Fruit fly (Drosophila melanogaster) whole organism, embryonic: Measurements from ENCODE around the gene CG14427.

Experiments
- Atf6 ChIP-seq: fragments of 200-800 bp; sonication (Bioruptor generic); IDR thresholded peaks from 2 replicates; pipeline ENCODE4 v1.3.6; 2022; ENCODE audit warnings: missing biosample characterization, missing genetic modification characterization
- Blimp-1 ChIP-seq: fragments of 200-800 bp; sonication (Bioruptor generic); optimal IDR thresholded peaks from 3 replicates; lab custom pipeline; 2018; ENCODE audit warnings: missing biosample characterization, missing genetic modification characterization, mild to moderate bottlenecking, moderate library complexity, missing genetic modification reagents
- CG11696 ChIP-seq: fragments of 200-800 bp; sonication (Bioruptor generic); IDR thresholded peaks from 2 replicates; pipeline ENCODE4 v1.3.6; 2022; ENCODE audit warnings: missing biosample characterization, missing genetic modification characterization
- CG12299 ChIP-seq: fragments of 200-800 bp; sonication (Bioruptor generic); optimal IDR thresholded peaks from 2 replicates; lab custom pipeline; 2018; ENCODE audit warnings: missing biosample characterization, mild to moderate bottlenecking, missing genetic modification characterization
- CG12744 ChIP-seq: fragments of 200-800 bp; sonication (Bioruptor generic); optimal IDR thresholded peaks from 2 replicates; lab custom pipeline; 2016; ENCODE audit warnings: missing biosample characterization, missing genetic modification characterization
- CG13424 ChIP-seq: fragments of 200-800 bp; sonication (Bioruptor generic); optimal IDR thresholded peaks from 2 replicates; lab custom pipeline; 2019; ENCODE audit warnings: missing biosample characterization, mild to moderate bottlenecking, missing genetic modification characterization, moderate library complexity
- CG13624 ChIP-seq: fragments of 200-800 bp; sonication (Bioruptor generic); optimal IDR thresholded peaks from 2 replicates; lab custom pipeline; 2016; ENCODE audit warnings: missing biosample characterization, missing genetic modification characterization
- CG14710 ChIP-seq: fragments of 200-800 bp; sonication (Bioruptor generic); optimal IDR thresholded peaks from 3 replicates; lab custom pipeline; 2019; ENCODE audit warnings: missing biosample characterization, mild to moderate bottlenecking, missing genetic modification characterization, moderate library complexity
- CG14965 ChIP-seq: fragments of 200-800 bp; sonication (Bioruptor generic); optimal IDR thresholded peaks from 2 replicates; lab custom pipeline; 2016; ENCODE audit warnings: missing biosample characterization, missing genetic modification characterization, borderline replicate concordance
- CG15514 ChIP-seq: fragments of 200-800 bp; sonication (Bioruptor generic); optimal IDR thresholded peaks from 3 replicates; lab custom pipeline; 2017; ENCODE audit warnings: missing biosample characterization, missing genetic modification characterization, mild to moderate bottlenecking, moderate library complexity, missing genetic modification reagents
- CG1603 ChIP-seq: fragments of 200-800 bp; sonication (Bioruptor generic); optimal IDR thresholded peaks from 2 replicates; lab custom pipeline; 2019; ENCODE audit warnings: missing biosample characterization, mild to moderate bottlenecking, missing genetic modification characterization, moderate library complexity
- CG17186 ChIP-seq: fragments of 200-800 bp; sonication (Bioruptor generic); optimal IDR thresholded peaks from 3 replicates; lab custom pipeline; 2017; ENCODE audit warnings: missing biosample characterization, missing genetic modification reagents, missing genetic modification characterization
- CG18599 ChIP-seq: fragments of 200-800 bp; sonication (Bioruptor generic); optimal IDR thresholded peaks from 3 replicates; lab custom pipeline; 2017; ENCODE audit warnings: missing biosample characterization, missing genetic modification characterization, mild to moderate bottlenecking, moderate library complexity, missing genetic modification reagents
- CG18619 ChIP-seq: fragments of 200-800 bp; sonication (Bioruptor generic); optimal IDR thresholded peaks from 3 replicates; lab custom pipeline; 2017; ENCODE audit warnings: missing biosample characterization, mild to moderate bottlenecking, missing genetic modification characterization
- CG4404 ChIP-seq: fragments of 200-800 bp; sonication (Bioruptor generic); IDR thresholded peaks from 2 replicates; pipeline ENCODE4 v1.3.6; 2022; ENCODE audit warnings: missing biosample characterization, missing genetic modification characterization
- CG4707 ChIP-seq: fragments of 200-800 bp; sonication (Bioruptor generic); optimal IDR thresholded peaks from 2 replicates; lab custom pipeline; 2018; ENCODE audit warnings: missing biosample characterization, mild to moderate bottlenecking, missing genetic modification characterization, moderate library complexity
- CG4820 ChIP-seq: fragments of 200-800 bp; sonication (Bioruptor generic); optimal IDR thresholded peaks from 3 replicates; lab custom pipeline; 2016; ENCODE audit warnings: missing biosample characterization, missing genetic modification characterization
- CG5245 ChIP-seq: fragments of 200-800 bp; sonication (Bioruptor generic); optimal IDR thresholded peaks from 3 replicates; lab custom pipeline; 2016; ENCODE audit warnings: missing biosample characterization, missing genetic modification characterization
- CG6654 ChIP-seq: fragments of 200-800 bp; sonication (Bioruptor generic); optimal IDR thresholded peaks from 2 replicates; lab custom pipeline; 2017; ENCODE audit warnings: missing biosample characterization, mild to moderate bottlenecking, missing genetic modification characterization
- CG6854 ChIP-seq: fragments of 200-800 bp; sonication (Bioruptor generic); optimal IDR thresholded peaks from 3 replicates; lab custom pipeline; 2017; ENCODE audit warnings: missing biosample characterization, mild to moderate bottlenecking, missing genetic modification characterization
- CG8944 ChIP-seq: fragments of 200-800 bp; sonication (Bioruptor generic); optimal IDR thresholded peaks from 3 replicates; lab custom pipeline; 2016; ENCODE audit warnings: missing biosample characterization, missing genetic modification characterization
- CHES-1-like ChIP-seq: fragments of 200-800 bp; sonication (Bioruptor generic); optimal IDR thresholded peaks from 2 replicates; lab custom pipeline; 2016; ENCODE audit warnings: missing biosample characterization, missing genetic modification characterization
- Camta ChIP-seq: fragments of 200-800 bp; sonication (Bioruptor generic); optimal IDR thresholded peaks from 2 replicates; lab custom pipeline; 2016; ENCODE audit warnings: missing biosample characterization, missing genetic modification characterization
- CrebB ChIP-seq: fragments of 200-800 bp; sonication (Bioruptor generic); optimal IDR thresholded peaks from 3 replicates; lab custom pipeline; 2018; ENCODE audit warnings: missing biosample characterization, mild to moderate bottlenecking, missing genetic modification characterization
- Dfd ChIP-seq, 2 experiments: fragments of >200 bp; optimal IDR thresholded peaks; 2 replicates each; lab custom pipeline; 2017; ENCODE audit warnings: missing biosample characterization in 2 of 2, missing genetic modification characterization in 2 of 2
- Dip3 ChIP-seq: fragments of 200-800 bp; sonication (Bioruptor generic); optimal IDR thresholded peaks from 3 replicates; lab custom pipeline; 2016; ENCODE audit warnings: missing biosample characterization, missing genetic modification characterization
- Doc3 ChIP-seq: fragments of 200-800 bp; sonication (Bioruptor generic); IDR thresholded peaks from 3 replicates; pipeline ENCODE4 v1.3.6; 2022; ENCODE audit warnings: missing biosample characterization, missing genetic modification characterization; ENCODE audit not compliant: partially characterized antibody
- H15 ChIP-seq: fragments of 200-800 bp; sonication (Bioruptor generic); IDR thresholded peaks from 3 replicates; pipeline ENCODE4 v1.3.6; 2022; ENCODE audit warnings: missing biosample characterization, missing genetic modification characterization
- Pdp1 ChIP-seq, 2 experiments: fragments of 200-800 bp; sonication (Bioruptor generic); optimal IDR thresholded peaks; 3 replicates each; lab custom pipeline; 2016; ENCODE audit warnings: missing biosample characterization in 2 of 2, missing genetic modification characterization in 2 of 2, mild to moderate bottlenecking in 1 of 2, moderate library complexity in 1 of 2
- Scr ChIP-seq: fragments of 200-800 bp; sonication (Bioruptor generic); IDR thresholded peaks from 2 replicates; pipeline ENCODE4 v1.3.6; 2022; ENCODE audit warnings: missing biosample characterization, missing genetic modification characterization; ENCODE audit not compliant: partially characterized antibody
- Sox100B ChIP-seq: fragments of 200-800 bp; sonication (Bioruptor generic); optimal IDR thresholded peaks from 3 replicates; lab custom pipeline; 2018; ENCODE audit warnings: missing biosample characterization, mild to moderate bottlenecking, missing genetic modification characterization
- Vsx1 ChIP-seq: fragments of 200-800 bp; sonication (Bioruptor generic); optimal IDR thresholded peaks from 2 replicates; lab custom pipeline; 2017; ENCODE audit warnings: missing biosample characterization, mild to moderate bottlenecking, missing genetic modification characterization, missing genetic modification reagents
- Xrp1 ChIP-seq: fragments of 200-800 bp; sonication (Bioruptor generic); IDR thresholded peaks from 2 replicates; pipeline ENCODE4 v1.3.6; 2022; ENCODE audit warnings: missing biosample characterization, missing genetic modification characterization
- ato ChIP-seq: fragments of 200-800 bp; sonication (Bioruptor generic); IDR thresholded peaks from 2 replicates; pipeline ENCODE4 v1.3.6; 2022; ENCODE audit warnings: missing biosample characterization, missing genetic modification characterization; ENCODE audit not compliant: partially characterized antibody
- az2 ChIP-seq: fragments of 200-800 bp; sonication (Bioruptor generic); optimal IDR thresholded peaks from 3 replicates; lab custom pipeline; 2016; ENCODE audit warnings: missing biosample characterization, missing genetic modification characterization
- bbx ChIP-seq: fragments of 200-800 bp; sonication (Bioruptor generic); IDR thresholded peaks from 2 replicates; pipeline ENCODE4 v1.3.6; 2022; ENCODE audit warnings: missing biosample characterization, missing genetic modification characterization; ENCODE audit not compliant: partially characterized antibody
- da ChIP-seq: fragments of 200-800 bp; sonication (Bioruptor generic); optimal IDR thresholded peaks from 2 replicates; lab custom pipeline; 2016; ENCODE audit warnings: missing biosample characterization, missing genetic modification characterization
- danr ChIP-seq: fragments of 200-800 bp; sonication (Bioruptor generic); IDR thresholded peaks from 2 replicates; pipeline ENCODE4 v1.3.6; 2022; ENCODE audit warnings: missing biosample characterization, missing genetic modification characterization
- grau ChIP-seq: fragments of 200-800 bp; optimal IDR thresholded peaks from 3 replicates; lab custom pipeline; 2019; ENCODE audit warnings: missing biosample characterization, mild to moderate bottlenecking, missing genetic modification characterization, moderate library complexity
- onecut ChIP-seq: fragments of 200-800 bp; sonication (Bioruptor generic); IDR thresholded peaks from 2 replicates; pipeline ENCODE4 v1.3.6; 2022; ENCODE audit warnings: missing biosample characterization, missing genetic modification characterization
- pho ChIP-seq: fragments of 200-800 bp; sonication (Bioruptor generic); optimal IDR thresholded peaks from 2 replicates; lab custom pipeline; 2016; ENCODE audit warnings: missing biosample characterization, missing genetic modification characterization
- pita ChIP-seq: fragments of 200-800 bp; sonication (Bioruptor generic); optimal IDR thresholded peaks from 2 replicates; lab custom pipeline; 2017; ENCODE audit warnings: missing biosample characterization, mild to moderate bottlenecking, missing genetic modification characterization
- psq ChIP-seq: fragments of 200-800 bp; sonication (Bioruptor generic); optimal IDR thresholded peaks from 2 replicates; lab custom pipeline; 2017; ENCODE audit warnings: missing biosample characterization, missing genetic modification characterization
- pum ChIP-seq: fragments of 200-800 bp; sonication (Bioruptor generic); optimal IDR thresholded peaks from 2 replicates; lab custom pipeline; 2016; ENCODE audit warnings: missing biosample characterization, missing genetic modification characterization
- schlank ChIP-seq: fragments of 200-800 bp; sonication (Bioruptor generic); optimal IDR thresholded peaks from 2 replicates; lab custom pipeline; 2018; ENCODE audit warnings: missing biosample characterization, mild to moderate bottlenecking, missing genetic modification characterization
- sens-2 ChIP-seq: fragments of 200-800 bp; sonication (Bioruptor generic); IDR thresholded peaks from 2 replicates; pipeline ENCODE4 v1.3.6; 2022; ENCODE audit warnings: missing biosample characterization, missing genetic modification characterization
- shn ChIP-seq: fragments of 200-800 bp; sonication (Bioruptor generic); optimal IDR thresholded peaks from 3 replicates; lab custom pipeline; 2016; ENCODE audit warnings: missing biosample characterization, missing genetic modification characterization
- sima ChIP-seq: fragments of 200-800 bp; sonication (Bioruptor generic); optimal IDR thresholded peaks from 2 replicates; lab custom pipeline; 2016; ENCODE audit warnings: missing biosample characterization, missing genetic modification characterization
- slbo ChIP-seq: fragments of 200-800 bp; sonication (Bioruptor generic); IDR thresholded peaks from 2 replicates; pipeline ENCODE4 v1.3.6; 2022; ENCODE audit warnings: missing biosample characterization, missing genetic modification characterization
- sqz ChIP-seq: fragments of 200-800 bp; sonication (Bioruptor generic); optimal IDR thresholded peaks from 3 replicates; lab custom pipeline; 2018; ENCODE audit warnings: missing biosample characterization, mild to moderate bottlenecking, missing genetic modification characterization
- vfl ChIP-seq: fragments of 200-800 bp; sonication (Bioruptor generic); optimal IDR thresholded peaks from 2 replicates; lab custom pipeline; 2016; ENCODE audit warnings: missing biosample characterization, missing genetic modification characterization
- z ChIP-seq: fragments of 200-800 bp; sonication (Bioruptor generic); IDR thresholded peaks from 3 replicates; pipeline ENCODE4 v1.3.6; 2022; ENCODE audit warnings: missing biosample characterization, missing genetic modification characterization

CG14427 gene

dm6 chrX:6998492-6998852 lies 41.9 kb upstream of the CG14427 start, which contains the start of gene Inx2 (continued):
- TF ChIP-seq sens-2 (no peak), vfl (GFP tag; lab: Kevin White, UChicago) (no peak), Doc3 (GFP tag; lab: Robert Waterston, UW) (no peak), CG18619 (GFP tag; lab: Kevin White, UChicago) (no peak), Dip3 (no peak), Sox100B (GFP tag; lab: Kevin White, UChicago) (no peak), psq (GFP tag; lab: Kevin White, UChicago) (no peak), CG17186 (GFP tag; lab: Kevin White, UChicago) (no peak), Dfd (GFP tag; optimal IDR thresholded peaks at IDR 0.05; lab: Kevin White, UChicago) (no peak), CG12744 (no peak), az2 (GFP tag; lab: Kevin White, UChicago) (no peak), CG5245 (GFP tag; lab: Kevin White, UChicago) (no peak), H15 (GFP tag; lab: Robert Waterston, UW) (no peak), da (GFP tag; lab: Kevin White, UChicago) (no peak), sima (GFP tag; lab: Kevin White, UChicago) (no peak), CG18599 (GFP tag; lab: Kevin White, UChicago) (peak; percentile 48), CG6854 (no peak), CG13424 (tag; lab: Kevin White, UChicago) (no peak), CG4820 (no peak), onecut (GFP tag; lab: Robert Waterston, UW) (peak; percentile 32), ato (GFP tag; lab: Robert Waterston, UW) (0 out of 2 replicates have a peak, but pooled peaks have one; percentile 26), CG8944 (GFP tag; lab: Kevin White, UChicago) (no peak), CG11696 (no peak), Scr (peak; percentile 26), CG4404 (GFP tag; lab: Robert Waterston, UW) (no peak), CG15514 (GFP tag; lab: Kevin White, UChicago) (no peak), Atf6 (GFP tag; lab: Robert Waterston, UW) (no peak), Blimp-1 (no peak), CG6654 (GFP tag; lab: Kevin White, UChicago) (no peak), CG13624 (no peak), danr (GFP tag; lab: Robert Waterston, UW) (no peak), pita (GFP tag; lab: Kevin White, UChicago) (no peak), pum (GFP tag; lab: Kevin White, UChicago) (no peak), CG14965 (GFP tag; lab: Kevin White, UChicago) (no peak), Camta (GFP tag; lab: Kevin White, UChicago) (no peak), z (GFP tag; lab: Robert Waterston, UW) (peak; percentile 75), CG1603 (tag; lab: Kevin White, UChicago) (no peak), CG14710 (no peak), slbo (GFP tag; lab: Robert Waterston, UW) (no peak), sqz (GFP tag; lab: Kevin White, UChicago) (peak; percentile 42), pho (GFP tag; lab: Kevin White, UChicago) (no peak), bbx (peak; percentile 67), CG4707 (GFP tag; lab: Kevin White, UChicago) (no peak), shn (no peak), CG12299 (no peak), schlank (tag; lab: Kevin White, UChicago) (no peak), Pdp1 (GFP tag; optimal IDR thresholded peaks at IDR 0.05; lab: Kevin White, UChicago) (peak in 1 of 2 experiments; percentile 37), CHES-1-like (GFP tag; lab: Kevin White, UChicago) (no peak), Xrp1 (GFP tag; lab: Robert Waterston, UW) (peak; percentile 34; the same call in 1 of the 2 replicates), grau (tag; lab: Kevin White, UChicago) (peak; percentile 17), Vsx1 (GFP tag; lab: Kevin White, UChicago) (no peak), CrebB (tag; lab: Kevin White, UChicago) (peak; percentile 58)
